Worm (Caenorhabditis elegans): ENCODE data around the gene myrf-2.

ce11 chrX:10189244-10189643, 4.9 kb downstream of the myrf-2 start:
- TF ChIP-seq W03F9.2 (tag; optimal IDR thresholded peaks at IDR 0.05) (no peak), him-1 (tag; optimal IDR thresholded peaks at IDR 0.05) (no peak), dao-5 (tag; optimal IDR thresholded peaks at IDR 0.05) (no peak)
